Worm (Caenorhabditis elegans) whole organism, L4 larva: Measurements from ENCODE around the gene R01H2.1.

ENCODE experiments used
- aly-2 ChIP-seq: sonication (generic microtip); optimal IDR thresholded peaks from 2 replicates; lab custom pipeline; 2018; ENCODE audit warnings: missing biosample characterization, missing genetic modification characterization
- ama-1 ChIP-seq: fragments of 150-350 bp; optimal IDR thresholded peaks from 2 replicates; lab custom pipeline; 2014; ENCODE audit warnings: inconsistent platforms, mixed read lengths
- hmg-1.1 ChIP-seq: fragments of 200-800 bp; sonication (Bioruptor generic); IDR thresholded peaks from 2 replicates; pipeline ENCODE4 v1.3.6; 2022; ENCODE audit warnings: missing genetic modification reagents, missing genetic modification characterization, missing compliant biosample characterization
- mes-2 ChIP-seq: sonication (generic microtip); optimal IDR thresholded peaks from 2 replicates; lab custom pipeline; 2016; ENCODE audit warnings: missing genotype, mild to moderate bottlenecking, missing genetic modification characterization, missing compliant biosample characterization; ENCODE audit not compliant: poor library complexity, severe bottlenecking
- nhr-28 ChIP-seq: fragments of 150-350 bp; optimal IDR thresholded peaks from 2 replicates; lab custom pipeline; 2014; ENCODE audit warnings: missing biosample characterization, missing genetic modification characterization
- nhr-76 ChIP-seq: fragments of 150-350 bp; optimal IDR thresholded peaks from 2 replicates; lab custom pipeline; 2014; ENCODE audit warnings: missing biosample characterization, missing genetic modification characterization
- ztf-11 ChIP-seq: fragments of 150-350 bp; optimal IDR thresholded peaks from 2 replicates; lab custom pipeline; 2014; ENCODE audit warnings: missing biosample characterization, missing genetic modification characterization

DNA sequence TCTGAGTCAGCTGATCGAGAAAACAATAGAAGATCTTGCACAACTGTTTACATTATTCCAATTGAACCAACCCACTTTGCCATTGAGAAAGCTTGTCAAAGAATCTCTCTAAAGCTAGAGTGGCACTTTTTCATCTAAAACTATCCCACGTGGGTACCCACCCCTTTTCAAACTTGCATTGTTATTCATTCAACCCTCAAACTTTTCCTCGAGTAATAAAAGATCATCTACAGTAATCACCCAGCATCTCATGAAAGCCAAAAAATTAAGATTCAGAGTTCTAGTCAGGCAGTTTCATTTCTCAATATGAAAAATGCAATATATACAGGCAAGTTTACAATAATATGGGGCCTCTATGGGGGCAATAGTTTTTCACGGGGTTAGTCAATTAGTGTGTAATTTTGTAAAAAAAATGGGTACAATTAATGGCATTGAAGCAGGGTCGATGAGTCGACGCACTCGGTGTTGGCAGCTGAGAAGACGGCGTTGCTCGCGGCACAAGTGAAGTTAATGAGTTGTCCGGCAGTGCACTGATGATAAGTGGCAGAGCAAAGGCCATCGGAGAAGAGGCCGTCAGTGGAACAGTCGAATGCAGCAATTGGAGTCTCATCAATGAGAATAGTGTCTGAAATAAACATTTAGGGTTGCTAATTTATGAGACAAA is 39.3 kb downstream of the R01H2.1 start:
- TF ChIP-seq aly-2 (tag; lab: Kevin White, UChicago) (no peak), mes-2 (tag; lab: Kevin White, UChicago) (no peak), ama-1 (lab: Kevin White, UChicago) (no peak), hmg-1.1 (no peak), nhr-76 (tag; lab: Kevin White, UChicago) (no peak), ztf-11 (tag; lab: Kevin White, UChicago) (no peak), nhr-28 (tag; lab: Kevin White, UChicago) (no peak)
